Fruit fly (Drosophila melanogaster) whole organism, wandering third instar larva: ENCODE measurements around the gene CG15446.

ENCODE experiments used
- Abd-B ChIP-seq: fragments of >200 bp; optimal IDR thresholded peaks from 2 replicates; lab custom pipeline; 2017; ENCODE audit warnings: missing biosample characterization, missing genetic modification characterization
- CG32264 ChIP-seq: fragments of 200-800 bp; sonication (Bioruptor generic); optimal IDR thresholded peaks from 2 replicates; lab custom pipeline; 2016; ENCODE audit warnings: missing biosample characterization, missing genetic modification characterization
- CG9705 ChIP-seq: fragments of 200-800 bp; sonication (Bioruptor generic); optimal IDR thresholded peaks from 2 replicates; lab custom pipeline; 2018; ENCODE audit warnings: missing biosample characterization, mild to moderate bottlenecking, missing genetic modification characterization
- CrebA ChIP-seq: fragments of 200-800 bp; sonication (Bioruptor generic); optimal IDR thresholded peaks from 2 replicates; lab custom pipeline; 2016; ENCODE audit warnings: missing biosample characterization, mild to moderate bottlenecking, missing genetic modification characterization, borderline replicate concordance
- Dfd ChIP-seq: fragments of >200 bp; optimal IDR thresholded peaks from 2 replicates; lab custom pipeline; 2017; ENCODE audit warnings: missing biosample characterization, missing genetic modification characterization
- Dif ChIP-seq: fragments of 200-275, 200-300 bp; sonication (Bioruptor generic); optimal IDR thresholded peaks from 2 replicates; lab custom pipeline; 2018; ENCODE audit warnings: missing biosample characterization, missing genetic modification characterization; ENCODE audit not compliant: partially characterized antibody
- GATAd ChIP-seq: sonication (Bioruptor generic); optimal IDR thresholded peaks from 2 replicates; lab custom pipeline; 2016; ENCODE audit warnings: missing biosample characterization, missing genetic modification characterization
- HLH106 ChIP-seq: fragments of 200-800 bp; optimal IDR thresholded peaks from 3 replicates; lab custom pipeline; 2019; ENCODE audit warnings: missing biosample characterization, mild to moderate bottlenecking, missing genetic modification characterization, moderate library complexity
- Hnf4 ChIP-seq: fragments of 200-800 bp; sonication (Bioruptor generic); optimal IDR thresholded peaks from 2 replicates; lab custom pipeline; 2016; ENCODE audit warnings: missing biosample characterization, mild to moderate bottlenecking, missing genetic modification characterization
- Hr78 ChIP-seq: fragments of >200 bp; optimal IDR thresholded peaks from 2 replicates; lab custom pipeline; 2017; ENCODE audit warnings: missing biosample characterization, missing genetic modification characterization
- Hr83 ChIP-seq: fragments of 200-300 bp; sonication (Bioruptor generic); optimal IDR thresholded peaks from 2 replicates; lab custom pipeline; 2016; ENCODE audit warnings: missing biosample characterization, mild to moderate bottlenecking, missing genetic modification characterization, moderate library complexity; ENCODE audit not compliant: poor library complexity, severe bottlenecking
- Jra ChIP-seq: sonication (Bioruptor generic); optimal IDR thresholded peaks from 2 replicates; lab custom pipeline; 2016; ENCODE audit warnings: missing biosample characterization, missing genetic modification characterization
- Mio ChIP-seq: sonication (Bioruptor generic); optimal IDR thresholded peaks from 2 replicates; lab custom pipeline; 2016; ENCODE audit warnings: missing biosample characterization, missing genetic modification characterization
- Myc ChIP-seq: fragments of >200 bp; optimal IDR thresholded peaks from 2 replicates; lab custom pipeline; 2017
- N ChIP-seq: fragments of >200 bp; optimal IDR thresholded peaks from 2 replicates; lab custom pipeline; 2018; ENCODE audit warnings: missing biosample characterization, missing external identifiers, missing genetic modification characterization
- OdsH ChIP-seq: fragments of 200-800 bp; sonication (Bioruptor generic); optimal IDR thresholded peaks from 2 replicates; lab custom pipeline; 2016; ENCODE audit warnings: missing biosample characterization, mild to moderate bottlenecking, missing genetic modification characterization
- Rel ChIP-seq, 2 experiments: fragments of 200-800 bp; sonication (Bioruptor generic) in 1 of 2; optimal IDR thresholded peaks; 2 replicates in 1 of 2; 3 replicates in 1 of 2; lab custom pipeline; 2016 to 2019; ENCODE audit warnings: mild to moderate bottlenecking in 2 of 2, missing biosample characterization in 2 of 2, missing genetic modification characterization in 2 of 2, moderate library complexity in 1 of 2
- Sp1 ChIP-seq: fragments of 200-800 bp; sonication (Bioruptor generic); optimal IDR thresholded peaks from 3 replicates; lab custom pipeline; 2019; ENCODE audit warnings: missing biosample characterization, mild to moderate bottlenecking, missing genetic modification characterization, moderate library complexity
- Vsx2 ChIP-seq: fragments of 200-300, 225-300 bp; sonication (Bioruptor generic); optimal IDR thresholded peaks from 2 replicates; lab custom pipeline; 2018; ENCODE audit warnings: missing biosample characterization, missing genetic modification characterization; ENCODE audit not compliant: partially characterized antibody
- br ChIP-seq: fragments of 200-800 bp; sonication (Bioruptor generic); optimal IDR thresholded peaks from 2 replicates; lab custom pipeline; 2016; ENCODE audit warnings: missing biosample characterization, missing genetic modification characterization
- brk ChIP-seq: fragments of 200-800 bp; sonication (Bioruptor generic); optimal IDR thresholded peaks from 2 replicates; lab custom pipeline; 2016; ENCODE audit warnings: missing biosample characterization, mild to moderate bottlenecking, missing genetic modification characterization
- dl ChIP-seq, 2 experiments: fragments of 175-275, 200-275 bp in 1 of 2; fragments of 200-275 bp in 1 of 2; sonication (Bioruptor generic); optimal IDR thresholded peaks; lab custom pipeline; 2018; ENCODE audit warnings: mild to moderate bottlenecking in 2 of 2, missing biosample characterization in 2 of 2, missing genetic modification characterization in 2 of 2, moderate library complexity in 2 of 2; ENCODE audit not compliant: partially characterized antibody in 2 of 2, insufficient read depth in 1 of 2
- dmrt93B ChIP-seq: fragments of 200-800 bp; sonication (Bioruptor generic); optimal IDR thresholded peaks from 2 replicates; lab custom pipeline; 2018; ENCODE audit warnings: missing biosample characterization, mild to moderate bottlenecking, missing genetic modification characterization
- dsf ChIP-seq: sonication (Bioruptor generic); optimal IDR thresholded peaks from 2 replicates; lab custom pipeline; 2016; ENCODE audit warnings: missing biosample characterization, missing genetic modification characterization, borderline replicate concordance
- ey ChIP-seq: fragments of 200-800 bp; sonication (Bioruptor generic); optimal IDR thresholded peaks from 2 replicates; lab custom pipeline; 2016; ENCODE audit warnings: missing biosample characterization, missing genetic modification characterization
- foxo ChIP-seq, 2 experiments: fragments of 200-800 bp; sonication (Bioruptor generic); optimal IDR thresholded peaks; 2 replicates in 1 of 2; 3 replicates in 1 of 2; lab custom pipeline; 2016 to 2017; ENCODE audit warnings: missing biosample characterization in 2 of 2, missing genetic modification characterization in 2 of 2
- fru ChIP-seq: fragments of 200-800 bp; sonication (Bioruptor generic); optimal IDR thresholded peaks from 3 replicates; lab custom pipeline; 2016; ENCODE audit warnings: missing biosample characterization, mild to moderate bottlenecking, missing genetic modification characterization
- h ChIP-seq: fragments of 200-800 bp; sonication (Bioruptor generic); optimal IDR thresholded peaks from 3 replicates; lab custom pipeline; 2016; ENCODE audit warnings: missing biosample characterization, mild to moderate bottlenecking, missing genetic modification characterization
- jim ChIP-seq: fragments of 175-275, 200-325 bp; sonication (Bioruptor generic); optimal IDR thresholded peaks from 2 replicates; lab custom pipeline; 2016; ENCODE audit warnings: missing biosample characterization, mild to moderate bottlenecking, missing genetic modification characterization
- lola ChIP-seq: fragments of >200 bp; optimal IDR thresholded peaks from 2 replicates; lab custom pipeline; 2017; ENCODE audit warnings: missing biosample characterization, missing genetic modification characterization
- pan ChIP-seq: fragments of >200 bp; optimal IDR thresholded peaks from 2 replicates; lab custom pipeline; 2017
- psq ChIP-seq: fragments of 200-800 bp; sonication (Bioruptor generic); optimal IDR thresholded peaks from 3 replicates; lab custom pipeline; 2017; ENCODE audit warnings: missing biosample characterization, mild to moderate bottlenecking, missing genetic modification characterization, moderate library complexity
- rgr ChIP-seq: fragments of 200-800 bp; sonication (Bioruptor generic); optimal IDR thresholded peaks from 3 replicates; lab custom pipeline; 2016; ENCODE audit warnings: missing biosample characterization, mild to moderate bottlenecking, missing genetic modification characterization
- sage ChIP-seq: fragments of 200-800 bp; sonication (Bioruptor generic); optimal IDR thresholded peaks from 2 replicates; lab custom pipeline; 2016; ENCODE audit warnings: missing biosample characterization, mild to moderate bottlenecking, missing genetic modification characterization
- sv ChIP-seq: fragments of 200-800 bp; sonication (Bioruptor generic); optimal IDR thresholded peaks from 3 replicates; lab custom pipeline; 2016; ENCODE audit warnings: missing biosample characterization, missing genetic modification characterization
- tai ChIP-seq: sonication (Bioruptor generic); optimal IDR thresholded peaks from 2 replicates; lab custom pipeline; 2016; ENCODE audit warnings: missing biosample characterization, missing genetic modification characterization
- usp ChIP-seq: fragments of >200 bp; optimal IDR thresholded peaks from 2 replicates; lab custom pipeline; 2017; ENCODE audit warnings: missing biosample characterization, missing genetic modification characterization
- woc ChIP-seq: sonication (Bioruptor generic); optimal IDR thresholded peaks from 2 replicates; lab custom pipeline; 2016; ENCODE audit warnings: missing biosample characterization, mild to moderate bottlenecking, missing genetic modification characterization

CG15446 gene

DNA sequence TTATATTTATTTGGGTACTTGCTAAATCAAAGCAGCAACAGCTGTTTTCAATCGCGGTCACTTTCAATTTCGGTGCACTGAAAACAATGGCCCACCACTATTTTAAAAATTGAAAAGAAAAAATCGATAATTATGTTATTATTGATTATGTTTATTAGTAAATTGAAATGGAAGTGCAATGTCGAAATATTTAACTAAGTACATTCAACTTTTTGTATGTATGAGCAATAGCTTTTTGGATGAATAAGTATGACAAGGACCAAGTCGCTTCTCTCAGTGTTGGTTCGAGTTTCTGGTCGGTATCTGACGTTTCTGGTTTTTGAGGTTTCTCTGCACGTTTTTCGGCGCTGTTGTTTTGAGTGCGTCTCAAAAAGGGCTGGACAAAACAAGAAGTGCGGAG is 22.2 kb upstream of the CG15446 start (continued):
- peak; percentile 70 for TF ChIP-seq dmrt93B (GFP tag; lab: Kevin White, UChicago)
- peak; percentile 76 for TF ChIP-seq Hnf4 (GFP tag; lab: Kevin White, UChicago)
- TF ChIP-seq N: no peak
- TF ChIP-seq dl (GFP tag; optimal IDR thresholded peaks at IDR 0.05; lab: Kevin White, UChicago; ENCODE audit: insufficient read depth in 1 of 2, partially characterized antibody in 2 of 2): no peak
- peak; percentile 87 for TF ChIP-seq h (GFP tag; lab: Kevin White, UChicago)
- no peak for TF ChIP-seq Hr83 (GFP tag; lab: Kevin White, UChicago)
- TF ChIP-seq Hr78 (GFP tag; lab: Kevin White, UChicago): no peak
- TF ChIP-seq foxo (GFP tag; optimal IDR thresholded peaks at IDR 0.05; lab: Kevin White, UChicago): peak in 1 of 2 experiments; percentile 87
- peak; percentile 85 for TF ChIP-seq psq
- no peak for TF ChIP-seq CrebA (GFP tag; lab: Kevin White, UChicago)
- TF ChIP-seq rgr (GFP tag; lab: Kevin White, UChicago): peak; percentile 88
- TF ChIP-seq, all 38 proteins: peak for 23

DNA sequence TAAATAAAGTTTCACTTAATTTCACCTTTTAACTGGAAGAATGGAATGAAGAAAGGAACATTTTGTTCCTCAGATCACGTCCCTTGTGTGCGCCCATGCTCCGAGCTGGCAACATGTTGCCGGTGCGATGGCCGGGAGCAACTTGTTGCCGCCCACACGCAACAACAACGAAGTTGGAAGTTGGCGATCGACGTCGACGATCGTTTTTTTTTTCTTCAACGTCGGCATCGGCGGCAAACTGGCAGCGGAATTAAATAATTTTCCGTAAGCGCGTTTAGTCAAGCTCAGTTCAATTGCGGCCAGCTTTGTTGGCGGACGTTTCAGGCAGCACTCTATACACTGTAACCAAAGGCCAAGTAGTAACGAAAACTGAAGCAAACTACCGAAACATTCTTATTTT is 21.5 kb upstream of the CG15446 start, which contains the start of gene ldd:
Gene ldd (plus strand): TSS at position 136 of the 400 bp plus-strand sequence.
- TF ChIP-seq sage (GFP tag; lab: Kevin White, UChicago) (no peak), brk (GFP tag; lab: Kevin White, UChicago) (no peak), pan (lab: Kevin White, UChicago) (no peak), N (no peak), OdsH (GFP tag; lab: Kevin White, UChicago) (no peak), Jra (GFP tag; lab: Kevin White, UChicago) (no peak), CG9705 (GFP tag; lab: Kevin White, UChicago) (no peak), Myc (lab: Kevin White, UChicago) (no peak), h (GFP tag; lab: Kevin White, UChicago) (no peak), dmrt93B (GFP tag; lab: Kevin White, UChicago) (no peak), Sp1 (GFP tag; lab: Kevin White, UChicago) (no peak), Dif (no peak), tai (GFP tag; lab: Kevin White, UChicago) (no peak), Hnf4 (GFP tag; lab: Kevin White, UChicago) (no peak), Rel (GFP tag; optimal IDR thresholded peaks at IDR 0.05; lab: Kevin White, UChicago) (no peak), Rel (tag; optimal IDR thresholded peaks at IDR 0.05; lab: Kevin White, UChicago) (no peak), Hr83 (GFP tag; lab: Kevin White, UChicago) (no peak), Abd-B (no peak), CG32264 (no peak), dl (GFP tag; optimal IDR thresholded peaks at IDR 0.05; lab: Kevin White, UChicago; ENCODE audit: insufficient read depth in 1 of 2, partially characterized antibody in 2 of 2) (no peak)

DNA sequence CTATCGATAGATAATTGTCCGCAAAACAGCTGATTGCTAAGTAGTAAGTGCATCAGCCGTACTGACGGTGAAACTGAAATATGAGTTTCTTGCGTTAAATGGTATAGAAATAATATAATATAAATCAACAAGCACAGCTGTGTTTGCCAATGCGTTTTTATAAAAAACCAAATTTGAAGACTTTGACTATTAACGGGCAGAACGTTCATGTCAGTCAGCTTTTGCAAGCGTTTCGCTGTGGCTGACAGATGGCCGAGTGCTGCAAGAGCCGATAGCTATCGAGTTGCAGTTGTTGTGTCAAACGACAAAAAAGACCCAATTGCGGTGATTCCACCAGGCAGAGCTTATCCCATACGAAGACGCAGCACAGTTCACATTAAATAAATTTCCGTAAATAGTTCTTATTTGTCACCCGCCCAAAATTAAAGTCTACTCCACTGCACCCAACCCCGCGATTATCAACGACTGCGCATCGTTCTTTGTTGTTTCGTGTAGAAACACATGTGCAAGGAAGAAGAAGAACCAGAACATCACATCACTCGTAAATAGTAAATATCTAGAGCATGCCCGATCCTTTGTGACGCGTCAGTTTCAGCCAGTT is 15.0 kb upstream of the CG15446 start, which contains the start of the genes unc and CG15445:
Gene unc (minus strand): TSS at position 51 of the 601 bp plus-strand sequence.
Gene CG15445 (plus strand): TSS at position 296 of the 601 bp plus-strand sequence.
- TF ChIP-seq Jra (GFP tag; lab: Kevin White, UChicago) (no peak), woc (GFP tag; lab: Kevin White, UChicago) (no peak), Hr78 (GFP tag; lab: Kevin White, UChicago) (no peak), Abd-B (no peak), rgr (GFP tag; lab: Kevin White, UChicago) (no peak), fru (peak; percentile 5), N (no peak), Hnf4 (GFP tag; lab: Kevin White, UChicago) (no peak), jim (GFP tag; lab: Kevin White, UChicago) (peak; percentile 70), sage (GFP tag; lab: Kevin White, UChicago) (no peak), Dfd (GFP tag; lab: Kevin White, UChicago) (no peak), sv (no peak), foxo (GFP tag; optimal IDR thresholded peaks at IDR 0.05; lab: Kevin White, UChicago) (no peak), CG32264 (no peak), lola (GFP tag; lab: Kevin White, UChicago) (no peak), dsf (GFP tag; lab: Kevin White, UChicago) (no peak), brk (GFP tag; lab: Kevin White, UChicago) (no peak), Myc (lab: Kevin White, UChicago) (peak; percentile 22), OdsH (GFP tag; lab: Kevin White, UChicago) (no peak), Dif (peak; percentile 89), Mio (GFP tag; lab: Kevin White, UChicago) (no peak), pan (lab: Kevin White, UChicago) (no peak), CG9705 (GFP tag; lab: Kevin White, UChicago) (no peak), Rel (GFP tag; optimal IDR thresholded peaks at IDR 0.05; lab: Kevin White, UChicago) (no peak), Rel (tag; optimal IDR thresholded peaks at IDR 0.05; lab: Kevin White, UChicago) (peak; percentile 93), CrebA (GFP tag; lab: Kevin White, UChicago) (no peak), Sp1 (GFP tag; lab: Kevin White, UChicago) (no peak), dmrt93B (GFP tag; lab: Kevin White, UChicago) (no peak), Hr83 (GFP tag; lab: Kevin White, UChicago) (no peak), Vsx2 (GFP tag; lab: Kevin White, UChicago) (peak; percentile 66), usp (no peak), HLH106 (tag; lab: Kevin White, UChicago) (peak; percentile 17), tai (GFP tag; lab: Kevin White, UChicago) (no peak), dl (GFP tag; optimal IDR thresholded peaks at IDR 0.05; lab: Kevin White, UChicago; ENCODE audit: insufficient read depth in 1 of 2, partially characterized antibody in 2 of 2) (peak in 1 of 2 experiments; percentile 59), GATAd (no peak), h (GFP tag; lab: Kevin White, UChicago) (peak; percentile 20), psq (no peak), ey (GFP tag; lab: Kevin White, UChicago) (no peak), br (GFP tag; lab: Kevin White, UChicago) (no peak)
